Worm (Caenorhabditis elegans) whole organism, mixed stage, embryonic: Measurements from ENCODE around the gene C53D6.7.

Experiments
- blmp-1 ChIP-seq: fragments of 150-350 bp; optimal IDR thresholded peaks from 2 replicates; lab custom pipeline; 2014; ENCODE audit warnings: missing biosample characterization, missing genetic modification characterization
- elt-3 ChIP-seq: fragments of 150-350 bp; optimal IDR thresholded peaks from 2 replicates; lab custom pipeline; 2014; ENCODE audit warnings: missing biosample characterization, missing genetic modification characterization
- lin-13 ChIP-seq: fragments of 150-350 bp; optimal IDR thresholded peaks from 2 replicates; lab custom pipeline; 2014; ENCODE audit warnings: missing biosample characterization, missing genetic modification characterization
- lin-32 ChIP-seq: fragments of 200-800 bp; sonication (Bioruptor generic); optimal IDR thresholded peaks from 2 replicates; lab custom pipeline; 2018; ENCODE audit warnings: mild to moderate bottlenecking, missing genetic modification characterization, missing compliant biosample characterization
- mep-1 ChIP-seq: fragments of 150-350 bp; optimal IDR thresholded peaks from 2 replicates; lab custom pipeline; 2017; ENCODE audit warnings: missing biosample characterization, missing genetic modification reagents, missing genetic modification characterization, inconsistent platforms
- nhr-237 ChIP-seq: fragments of 150-350 bp; optimal IDR thresholded peaks from 2 replicates; lab custom pipeline; 2014; ENCODE audit warnings: missing biosample characterization, missing genetic modification characterization
- nhr-28 ChIP-seq: fragments of 150-350 bp; optimal IDR thresholded peaks from 2 replicates; lab custom pipeline; 2014; ENCODE audit warnings: missing biosample characterization, missing genetic modification characterization
- pha-4 ChIP-seq: fragments of 150-350 bp; optimal IDR thresholded peaks from 2 replicates; lab custom pipeline; 2018; ENCODE audit warnings: missing biosample characterization, missing genetic modification reagents, missing genetic modification characterization
- snpc-4 ChIP-seq: fragments of 150-350 bp; optimal IDR thresholded peaks from 2 replicates; lab custom pipeline; 2014; ENCODE audit warnings: missing biosample characterization, missing genetic modification characterization
- unc-39 ChIP-seq: fragments of 150-350 bp; optimal IDR thresholded peaks from 2 replicates; lab custom pipeline; 2014; ENCODE audit warnings: missing biosample characterization, missing genetic modification characterization
- unc-62 ChIP-seq: fragments of 150-350 bp; optimal IDR thresholded peaks from 2 replicates; lab custom pipeline; 2014; ENCODE audit warnings: missing biosample characterization, missing genetic modification reagents, missing genetic modification characterization
- ztf-11 ChIP-seq: fragments of 150-350 bp; optimal IDR thresholded peaks from 2 replicates; lab custom pipeline; 2014; ENCODE audit warnings: missing biosample characterization, missing genetic modification characterization

DNA sequence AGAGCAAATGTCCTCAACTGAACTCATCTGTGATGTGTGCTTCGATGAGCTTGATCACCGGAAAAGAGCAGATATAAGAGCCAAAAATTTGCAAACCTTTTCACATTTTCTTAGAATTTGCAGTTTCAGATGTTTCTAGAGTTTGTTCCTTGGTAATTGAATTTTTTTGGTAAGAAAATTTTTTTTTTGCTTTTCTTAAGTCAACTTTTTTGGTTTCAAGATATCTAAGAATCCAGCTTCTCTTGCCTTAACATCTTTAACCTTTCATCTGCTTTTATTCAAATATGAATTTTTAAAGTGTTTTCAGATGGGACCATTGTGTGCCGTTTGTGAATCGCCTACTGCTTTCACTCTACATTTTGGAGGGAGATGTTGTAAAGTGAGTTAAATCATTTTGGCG lies 32.7 kb upstream of the C53D6.7 start, which contains the start of gene nhr-11:
- TF ChIP-seq elt-3 (tag; lab: Kevin White, UChicago) (no peak), nhr-237 (tag; lab: Kevin White, UChicago) (no peak), lin-32 (GFP tag; lab: Kevin White, UChicago) (no peak), mep-1 (no peak), unc-62 (GFP tag; lab: Kevin White, UChicago) (no peak), snpc-4 (tag; lab: Kevin White, UChicago) (no peak), blmp-1 (tag; lab: Kevin White, UChicago) (no peak), nhr-28 (tag; lab: Kevin White, UChicago) (no peak), ztf-11 (no peak), unc-39 (tag; lab: Kevin White, UChicago) (no peak), pha-4 (tag; lab: Kevin White, UChicago) (no peak), lin-13 (tag; lab: Kevin White, UChicago) (no peak)
